Worm (Caenorhabditis elegans): Measurements from ENCODE around the gene kle-2.

DNA sequence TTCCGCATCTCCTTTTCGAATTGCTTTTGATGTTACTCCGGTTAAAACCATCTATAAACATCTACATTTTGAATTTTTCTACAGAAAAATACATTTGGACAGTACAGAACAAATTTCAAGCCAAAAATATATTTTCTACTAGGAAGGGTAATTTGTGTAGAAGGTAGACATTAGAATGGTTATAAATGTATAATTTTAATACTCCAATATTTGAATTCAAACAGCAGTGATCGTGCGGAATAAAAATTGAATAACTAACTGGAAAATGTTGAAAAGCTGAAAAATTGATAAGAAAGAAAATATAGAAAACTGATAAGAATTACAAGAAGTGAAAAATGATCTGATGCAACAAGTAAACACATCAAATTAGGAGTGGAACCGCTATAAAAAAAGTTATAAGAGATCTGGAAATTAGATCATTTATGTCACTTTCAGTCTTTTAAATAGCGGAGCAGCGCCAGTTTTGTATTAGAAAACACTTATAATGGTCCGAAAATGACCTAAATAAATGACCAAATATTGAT, 5.5 kb downstream of the kle-2 start, which contains the start of gene gsto-1:
- TF ChIP-seq gmeb-2 (tag; optimal IDR thresholded peaks at IDR 0.05) (no peak), pag-3 (tag; optimal IDR thresholded peaks at IDR 0.05; ENCODE audit: borderline replicate concordance) (no peak), ama-1 (optimal IDR thresholded peaks at IDR 0.05) (no peak), hlh-30 (tag; optimal IDR thresholded peaks at IDR 0.05; ENCODE audit: insufficient read depth) (no peak), ceh-9 (tag; optimal IDR thresholded peaks at IDR 0.05) (no peak), ceh-31 (tag; optimal IDR thresholded peaks at IDR 0.05) (no peak), madf-2 (tag; optimal IDR thresholded peaks at IDR 0.05) (no peak), nfya-1 (tag; optimal IDR thresholded peaks at IDR 0.05) (no peak), hlh-8 (tag; optimal IDR thresholded peaks at IDR 0.05) (no peak), pqm-1 (tag; optimal IDR thresholded peaks at IDR 0.05) (no peak), odd-2 (tag; optimal IDR thresholded peaks at IDR 0.05) (no peak), pax-1 (tag; optimal IDR thresholded peaks at IDR 0.05) (no peak), ceh-30 (tag; optimal IDR thresholded peaks at IDR 0.05) (no peak)

Measured in whole organism, late embryonic.